Fruit fly (Drosophila melanogaster) whole organism, embryonic: ENCODE data around the gene CG42699.

Experiments
- Antp ChIP-seq: fragments of 200-800 bp; sonication (Bioruptor generic); optimal IDR thresholded peaks from 3 replicates; lab custom pipeline; 2016; ENCODE audit warnings: missing biosample characterization, missing genetic modification characterization
- CG11093 ChIP-seq: fragments of 200-800 bp; sonication (Bioruptor generic); IDR thresholded peaks from 3 replicates; pipeline ENCODE4 v1.3.6; 2022; ENCODE audit warnings: missing biosample characterization, missing genetic modification characterization
- CG12219 ChIP-seq: fragments of 200-800 bp; sonication (Bioruptor generic); optimal IDR thresholded peaks from 3 replicates; lab custom pipeline; 2018; ENCODE audit warnings: missing biosample characterization, mild to moderate bottlenecking, missing genetic modification characterization
- CG13123 ChIP-seq: fragments of 200-800 bp; sonication (Bioruptor generic); optimal IDR thresholded peaks from 2 replicates; lab custom pipeline; 2016; ENCODE audit warnings: missing biosample characterization, missing genetic modification characterization
- CG13296 ChIP-seq: fragments of 200-800 bp; sonication (Bioruptor generic); optimal IDR thresholded peaks from 3 replicates; lab custom pipeline; 2018; ENCODE audit warnings: missing biosample characterization, mild to moderate bottlenecking, missing genetic modification characterization
- CG13624 ChIP-seq: fragments of 200-800 bp; sonication (Bioruptor generic); optimal IDR thresholded peaks from 2 replicates; lab custom pipeline; 2016; ENCODE audit warnings: missing biosample characterization, missing genetic modification characterization
- CG14441 ChIP-seq: fragments of 200-800 bp; sonication (Bioruptor generic); IDR thresholded peaks from 2 replicates; pipeline ENCODE4 v1.3.6; 2022; ENCODE audit warnings: missing biosample characterization, missing genetic modification characterization
- CG15011 ChIP-seq: fragments of 200-800 bp; sonication (Bioruptor generic); optimal IDR thresholded peaks from 3 replicates; lab custom pipeline; 2018; ENCODE audit warnings: missing biosample characterization, mild to moderate bottlenecking, missing genetic modification characterization
- CG1529 ChIP-seq: fragments of 200-800 bp; sonication (Bioruptor generic); optimal IDR thresholded peaks from 3 replicates; lab custom pipeline; 2018; ENCODE audit warnings: missing biosample characterization, missing genetic modification characterization
- CG17802 ChIP-seq: fragments of 200-800 bp; sonication (Bioruptor generic); optimal IDR thresholded peaks from 2 replicates; lab custom pipeline; 2018; ENCODE audit warnings: missing biosample characterization, mild to moderate bottlenecking, missing genetic modification characterization, moderate library complexity
- CG18262 ChIP-seq: fragments of 200-800 bp; optimal IDR thresholded peaks from 3 replicates; lab custom pipeline; 2019; ENCODE audit warnings: missing biosample characterization, mild to moderate bottlenecking, missing genetic modification characterization, moderate library complexity
- CG18619 ChIP-seq: fragments of 200-800 bp; sonication (Bioruptor generic); optimal IDR thresholded peaks from 3 replicates; lab custom pipeline; 2017; ENCODE audit warnings: missing biosample characterization, mild to moderate bottlenecking, missing genetic modification characterization
- CG18764 ChIP-seq: fragments of 200-800 bp; sonication (Bioruptor generic); optimal IDR thresholded peaks from 3 replicates; lab custom pipeline; 2016; ENCODE audit warnings: missing biosample characterization, missing genetic modification characterization
- CG3838 ChIP-seq: fragments of 200-800 bp; sonication (Bioruptor generic); optimal IDR thresholded peaks from 3 replicates; lab custom pipeline; 2016; ENCODE audit warnings: missing biosample characterization, missing genetic modification characterization
- CG3847 ChIP-seq: fragments of 200-800 bp; sonication (Bioruptor generic); IDR thresholded peaks from 2 replicates; pipeline ENCODE4 v1.3.6; 2022; ENCODE audit warnings: missing biosample characterization, missing genetic modification characterization
- CG5180 ChIP-seq: fragments of 200-800 bp; sonication (Bioruptor generic); optimal IDR thresholded peaks from 3 replicates; lab custom pipeline; 2017; ENCODE audit warnings: missing biosample characterization, missing genetic modification characterization, mild to moderate bottlenecking, moderate library complexity, missing genetic modification reagents
- CG6813 ChIP-seq: fragments of 200-800 bp; sonication (Bioruptor generic); optimal IDR thresholded peaks from 2 replicates; lab custom pipeline; 2017; ENCODE audit warnings: missing biosample characterization, missing genetic modification characterization, mild to moderate bottlenecking, moderate library complexity, missing genetic modification reagents
- CG7372 ChIP-seq: fragments of 200-800 bp; sonication (Bioruptor generic); IDR thresholded peaks from 2 replicates; pipeline ENCODE4 v1.3.6; 2022; ENCODE audit warnings: missing biosample characterization, missing genetic modification characterization
- CG8281 ChIP-seq: fragments of 200-800 bp; sonication (Bioruptor generic); optimal IDR thresholded peaks from 2 replicates; lab custom pipeline; 2018; ENCODE audit warnings: missing biosample characterization, mild to moderate bottlenecking, missing genetic modification characterization, moderate library complexity
- Camta ChIP-seq: fragments of 200-800 bp; sonication (Bioruptor generic); optimal IDR thresholded peaks from 2 replicates; lab custom pipeline; 2016; ENCODE audit warnings: missing biosample characterization, missing genetic modification characterization
- CkIIα-i1 ChIP-seq: fragments of 200-800 bp; sonication (Bioruptor generic); IDR thresholded peaks from 2 replicates; pipeline ENCODE4 v1.3.6; 2022; ENCODE audit warnings: missing biosample characterization, missing genetic modification characterization
- D19A ChIP-seq: fragments of 200-800 bp; optimal IDR thresholded peaks from 3 replicates; lab custom pipeline; 2019; ENCODE audit warnings: missing biosample characterization, mild to moderate bottlenecking, missing genetic modification characterization, moderate library complexity
- Dad ChIP-seq: fragments of 200-800 bp; sonication (Bioruptor generic); optimal IDR thresholded peaks from 3 replicates; lab custom pipeline; 2016; ENCODE audit warnings: missing biosample characterization, missing genetic modification characterization
- Elba2 ChIP-seq: fragments of 200-800 bp; sonication (Bioruptor generic); optimal IDR thresholded peaks from 3 replicates; lab custom pipeline; 2016; ENCODE audit warnings: missing biosample characterization, missing genetic modification characterization
- H2.0 ChIP-seq: fragments of 200-800 bp; sonication (Bioruptor generic); IDR thresholded peaks from 2 replicates; pipeline ENCODE4 v1.3.6; 2022; ENCODE audit warnings: missing biosample characterization, missing genetic modification characterization
- HHEX ChIP-seq: fragments of 200-800 bp; sonication (Bioruptor generic); optimal IDR thresholded peaks from 3 replicates; lab custom pipeline; 2017; ENCODE audit warnings: missing biosample characterization, mild to moderate bottlenecking, missing genetic modification characterization, missing genetic modification reagents
- HmgZ ChIP-seq: fragments of 200-800 bp; sonication (Bioruptor generic); optimal IDR thresholded peaks from 2 replicates; lab custom pipeline; 2018; ENCODE audit warnings: missing biosample characterization, mild to moderate bottlenecking, missing genetic modification characterization
- Hr78 ChIP-seq, 2 experiments: fragments of 200-800 bp in 1 of 2; fragments of >200 bp in 1 of 2; sonication (Bioruptor generic) in 1 of 2; optimal IDR thresholded peaks; 2 replicates each; lab custom pipeline; 2017 to 2019; ENCODE audit warnings: missing biosample characterization in 2 of 2, missing genetic modification characterization in 2 of 2, mild to moderate bottlenecking in 1 of 2, moderate library complexity in 1 of 2
- NC2β ChIP-seq: fragments of 200-800 bp; sonication (Bioruptor generic); optimal IDR thresholded peaks from 2 replicates; lab custom pipeline; 2016; ENCODE audit warnings: missing biosample characterization, missing genetic modification characterization
- NFAT ChIP-seq: fragments of 200-800 bp; sonication (Bioruptor generic); IDR thresholded peaks from 2 replicates; pipeline ENCODE4 v1.3.6; 2022; ENCODE audit warnings: missing biosample characterization, missing genetic modification characterization
- Pdp1 ChIP-seq, 2 experiments: fragments of 200-800 bp; sonication (Bioruptor generic); optimal IDR thresholded peaks; 3 replicates each; lab custom pipeline; 2016; ENCODE audit warnings: missing biosample characterization in 2 of 2, missing genetic modification characterization in 2 of 2, mild to moderate bottlenecking in 1 of 2, moderate library complexity in 1 of 2
- cas ChIP-seq: fragments of 200-800 bp; sonication (Bioruptor generic); IDR thresholded peaks from 2 replicates; pipeline ENCODE4 v1.3.6; 2022; ENCODE audit warnings: missing biosample characterization, missing genetic modification characterization
- dati ChIP-seq: fragments of 200-800 bp; sonication (Bioruptor generic); IDR thresholded peaks from 2 replicates; pipeline ENCODE4 v1.3.6; 2022; ENCODE audit warnings: missing biosample characterization, missing genetic modification characterization
- fd96Cb ChIP-seq: fragments of 200-800 bp; sonication (Bioruptor generic); optimal IDR thresholded peaks from 2 replicates; lab custom pipeline; 2018; ENCODE audit warnings: missing biosample characterization, mild to moderate bottlenecking, missing genetic modification characterization, moderate library complexity
- gem ChIP-seq: fragments of 200-800 bp; sonication (Bioruptor generic); optimal IDR thresholded peaks from 2 replicates; lab custom pipeline; 2019; ENCODE audit warnings: missing biosample characterization, mild to moderate bottlenecking, missing genetic modification characterization, moderate library complexity
- grau ChIP-seq: fragments of 200-800 bp; optimal IDR thresholded peaks from 3 replicates; lab custom pipeline; 2019; ENCODE audit warnings: missing biosample characterization, mild to moderate bottlenecking, missing genetic modification characterization, moderate library complexity
- gsb-n ChIP-seq: fragments of 200-800 bp; sonication (Bioruptor generic); optimal IDR thresholded peaks from 3 replicates; lab custom pipeline; 2018; ENCODE audit warnings: missing biosample characterization, mild to moderate bottlenecking, missing genetic modification characterization
- ham ChIP-seq: fragments of 200-800 bp; sonication (Bioruptor generic); IDR thresholded peaks from 2 replicates; pipeline ENCODE4 v1.3.6; 2022; ENCODE audit warnings: missing biosample characterization, missing genetic modification characterization
- insv ChIP-seq, 2 experiments: fragments of 200-800 bp; sonication (Bioruptor generic); optimal IDR thresholded peaks; 3 replicates each; lab custom pipeline; 2016 to 2018; ENCODE audit warnings: missing biosample characterization in 2 of 2, missing genetic modification characterization in 2 of 2
- kah ChIP-seq: fragments of 200-800 bp; sonication (Bioruptor generic); optimal IDR thresholded peaks from 2 replicates; lab custom pipeline; 2018; ENCODE audit warnings: missing biosample characterization, mild to moderate bottlenecking, missing genetic modification characterization
- knrl ChIP-seq: fragments of 200-800 bp; sonication (Bioruptor generic); IDR thresholded peaks from 3 replicates; pipeline ENCODE4 v1.3.6; 2022; ENCODE audit warnings: missing biosample characterization, missing genetic modification characterization; ENCODE audit not compliant: partially characterized antibody
- nom ChIP-seq: fragments of 200-800 bp; sonication (Bioruptor generic); optimal IDR thresholded peaks from 2 replicates; lab custom pipeline; 2017; ENCODE audit warnings: missing biosample characterization, missing genetic modification characterization, mild to moderate bottlenecking, moderate library complexity, missing genetic modification reagents
- pnt ChIP-seq: fragments of 200-800 bp; sonication (Bioruptor generic); optimal IDR thresholded peaks from 3 replicates; lab custom pipeline; 2016; ENCODE audit warnings: missing biosample characterization, missing genetic modification characterization
- pum ChIP-seq: fragments of 200-800 bp; sonication (Bioruptor generic); optimal IDR thresholded peaks from 2 replicates; lab custom pipeline; 2016; ENCODE audit warnings: missing biosample characterization, missing genetic modification characterization
- pzg ChIP-seq: fragments of 200-800 bp; sonication (Bioruptor generic); optimal IDR thresholded peaks from 3 replicates; lab custom pipeline; 2018; ENCODE audit warnings: missing biosample characterization, mild to moderate bottlenecking, missing genetic modification characterization, moderate library complexity
- sim ChIP-seq: fragments of 200-800 bp; sonication (Bioruptor generic); IDR thresholded peaks from 2 replicates; pipeline ENCODE4 v1.3.6; 2022; ENCODE audit warnings: missing biosample characterization, missing genetic modification characterization
- sima ChIP-seq: fragments of 200-800 bp; sonication (Bioruptor generic); optimal IDR thresholded peaks from 2 replicates; lab custom pipeline; 2016; ENCODE audit warnings: missing biosample characterization, missing genetic modification characterization
- sisA ChIP-seq: fragments of 200-800 bp; sonication (Bioruptor generic); IDR thresholded peaks from 2 replicates; pipeline ENCODE4 v1.3.6; 2022; ENCODE audit warnings: missing biosample characterization, missing genetic modification characterization
- sr ChIP-seq: fragments of 200-800 bp; sonication (Bioruptor generic); IDR thresholded peaks from 3 replicates; pipeline ENCODE4 v1.3.6; 2022; ENCODE audit warnings: missing biosample characterization, missing genetic modification characterization
- z ChIP-seq: fragments of 200-800 bp; sonication (Bioruptor generic); IDR thresholded peaks from 3 replicates; pipeline ENCODE4 v1.3.6; 2022; ENCODE audit warnings: missing biosample characterization, missing genetic modification characterization

CG42699 gene

DNA sequence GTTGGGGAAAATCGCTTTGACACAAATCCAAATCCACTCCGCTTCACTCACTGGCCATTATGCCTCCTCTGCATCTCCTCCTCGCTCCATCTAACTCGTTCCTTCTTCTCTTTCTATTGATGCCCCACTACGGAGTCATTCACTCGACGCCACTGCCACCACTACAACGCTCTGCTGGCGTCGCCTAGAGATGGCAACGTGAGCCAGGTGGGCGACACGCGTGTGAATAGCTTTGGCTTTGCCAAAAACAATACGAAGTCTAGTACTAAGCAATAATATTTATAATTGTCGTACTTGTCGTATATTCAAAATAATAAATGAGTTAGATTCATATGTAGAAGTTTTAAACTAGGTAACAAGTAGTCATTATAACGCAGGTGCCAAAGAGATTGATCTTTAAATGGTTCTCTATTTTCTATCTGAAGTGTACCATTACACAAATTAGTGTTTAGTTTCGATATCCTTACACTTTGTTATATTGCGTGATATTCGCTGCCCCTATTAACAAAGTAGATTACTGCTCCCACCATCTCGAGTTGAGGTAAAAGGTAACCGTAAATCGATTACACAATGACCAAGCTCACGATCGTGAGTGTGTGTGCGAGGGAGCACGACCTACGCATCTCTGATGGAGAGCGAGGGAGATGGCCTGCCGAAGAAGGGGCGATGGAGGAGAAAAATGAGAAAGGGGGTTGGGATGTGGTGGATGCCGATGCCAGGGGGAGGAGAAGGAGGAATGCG, 19.2 kb upstream of the CG42699 start (continued):
- peak in 1 of 2 experiments; percentile 36 for TF ChIP-seq Hr78 (GFP tag; optimal IDR thresholded peaks at IDR 0.05; lab: Kevin White, UChicago)
- no peak; the same call in 2 of the 3 replicates for TF ChIP-seq sr (GFP tag; lab: Robert Waterston, UW)
- TF ChIP-seq grau, result peak; percentile 9
- TF ChIP-seq CG13624 (GFP tag; lab: Kevin White, UChicago), result no peak
- no peak for TF ChIP-seq sisA (GFP tag; lab: Robert Waterston, UW)
- TF ChIP-seq HHEX (GFP tag; lab: Kevin White, UChicago), result no peak
- no peak for TF ChIP-seq fd96Cb (tag; lab: Kevin White, UChicago)
- no peak for TF ChIP-seq CG13123 (GFP tag; lab: Kevin White, UChicago)
- TF ChIP-seq CG6813 (GFP tag; lab: Kevin White, UChicago), result no peak
- TF ChIP-seq CG5180, result no peak
- no peak for TF ChIP-seq cas (GFP tag; lab: Robert Waterston, UW)
- peak in 1 of 2 experiments; percentile 93 for TF ChIP-seq Pdp1 (GFP tag; optimal IDR thresholded peaks at IDR 0.05; lab: Kevin White, UChicago)
- TF ChIP-seq pnt (GFP tag; lab: Kevin White, UChicago), result no peak
- peak; percentile 55; the same call in 1 of the 2 replicates for TF ChIP-seq NFAT
- no peak for TF ChIP-seq HmgZ (tag; lab: Kevin White, UChicago)
- TF ChIP-seq CG3847 (GFP tag; lab: Robert Waterston, UW), result no peak
- peak; percentile 25 for TF ChIP-seq kah (GFP tag; lab: Kevin White, UChicago)
- peak; percentile 22 for TF ChIP-seq CG15011 (GFP tag; lab: Kevin White, UChicago)
- TF ChIP-seq Elba2 (GFP tag; lab: Kevin White, UChicago), result no peak
- TF ChIP-seq D19A (tag; lab: Kevin White, UChicago), result peak; percentile 4
- TF ChIP-seq gem (tag; lab: Kevin White, UChicago), result peak; percentile 48
- peak; percentile 10 for TF ChIP-seq pum (GFP tag; lab: Kevin White, UChicago)
- no peak for TF ChIP-seq CG18764 (GFP tag; lab: Kevin White, UChicago)
- TF ChIP-seq gsb-n, result no peak
- TF ChIP-seq knrl, result peak; percentile 69; the same call in 2 of the 3 replicates
- TF ChIP-seq Dad (GFP tag; lab: Kevin White, UChicago), result no peak
- no peak for TF ChIP-seq CG14441
- TF ChIP-seq CG1529 (GFP tag; lab: Kevin White, UChicago), result peak; percentile 30
- no peak for TF ChIP-seq pzg
- TF ChIP-seq CG11093 (GFP tag; lab: Robert Waterston, UW), result no peak
- TF ChIP-seq H2.0 (GFP tag; lab: Robert Waterston, UW), result peak; percentile 29; the same call in 1 of the 2 replicates
- TF ChIP-seq CG12219 (GFP tag; lab: Kevin White, UChicago), result no peak
- no peak for TF ChIP-seq CG13296 (GFP tag; lab: Kevin White, UChicago)
- TF ChIP-seq sima (GFP tag; lab: Kevin White, UChicago), result no peak
- no peak for TF ChIP-seq CkIIα-i1 (GFP tag; lab: Robert Waterston, UW)
- TF ChIP-seq Camta (GFP tag; lab: Kevin White, UChicago), result no peak
- TF ChIP-seq CG18262 (tag; lab: Kevin White, UChicago), result peak; percentile 37
- TF ChIP-seq CG7372 (GFP tag; lab: Robert Waterston, UW), result no peak
- TF ChIP-seq sim, result no peak
- no peak for TF ChIP-seq nom (GFP tag; lab: Kevin White, UChicago)
- TF ChIP-seq dati (GFP tag; lab: Robert Waterston, UW), result no peak
- no peak for TF ChIP-seq ham (GFP tag; lab: Robert Waterston, UW)
- TF ChIP-seq z, result peak; percentile 62; the same call in 2 of the 3 replicates
- no peak for TF ChIP-seq CG18619 (GFP tag; lab: Kevin White, UChicago)
- peak; percentile 31 for TF ChIP-seq Antp (GFP tag; lab: Kevin White, UChicago)
- TF ChIP-seq CG3838 (GFP tag; lab: Kevin White, UChicago), result no peak
- TF ChIP-seq NC2β (GFP tag; lab: Kevin White, UChicago), result no peak
- TF ChIP-seq CG8281 (tag; lab: Kevin White, UChicago), result no peak
- TF ChIP-seq CG17802 (tag; lab: Kevin White, UChicago), result no peak
- no peak for TF ChIP-seq insv (GFP tag; optimal IDR thresholded peaks at IDR 0.05; lab: Kevin White, UChicago)
